Fruit fly (Drosophila melanogaster): Measurements from ENCODE around the gene Argk2.

The Argk2 gene

dm6 chr3L:9064207-9064754 is 17.0 kb downstream of the Argk2 start (continued):
- TF ChIP-seq slp2 (GFP tag; optimal IDR thresholded peaks at IDR 0.05) (no peak), CG32532 (GFP tag; IDR thresholded peaks at IDR 0.05) (no peak), ranshi (GFP tag; IDR thresholded peaks at IDR 0.05) (0 out of 2 replicates have a peak, but pooled peaks have one; percentile 3), croc (GFP tag; conservative IDR thresholded peaks at IDR 0.05) (no peak), Jarid2 (GFP tag; optimal IDR thresholded peaks at IDR 0.05) (no peak), nerfin-2 (GFP tag; IDR thresholded peaks at IDR 0.05; ENCODE audit: partially characterized antibody) (no peak), CG2199 (GFP tag; IDR thresholded peaks at IDR 0.05) (no peak), sna (GFP tag; IDR thresholded peaks at IDR 0.05; ENCODE audit: partially characterized antibody) (no peak), CG10543 (GFP tag; optimal IDR thresholded peaks at IDR 0.05) (no peak), Usf (GFP tag; optimal IDR thresholded peaks at IDR 0.05) (no peak), Tbp (GFP tag; optimal IDR thresholded peaks at IDR 0.05) (no peak), tio (GFP tag; optimal IDR thresholded peaks at IDR 0.05) (no peak), CG6654 (GFP tag; optimal IDR thresholded peaks at IDR 0.05) (peak; percentile 96), CG2889 (GFP tag; IDR thresholded peaks at IDR 0.05) (no peak), dysf (GFP tag; IDR thresholded peaks at IDR 0.05) (no peak), Poxn (GFP tag; IDR thresholded peaks at IDR 0.05) (no peak), cwo (GFP tag; optimal IDR thresholded peaks at IDR 0.05) (no peak), sens-2 (GFP tag; IDR thresholded peaks at IDR 0.05) (no peak), hkb (optimal IDR thresholded peaks at IDR 0.05) (no peak), hkb (GFP tag; IDR thresholded peaks at IDR 0.05) (no peak), CG10431 (GFP tag; optimal IDR thresholded peaks at IDR 0.05) (no peak), CG12942 (GFP tag; optimal IDR thresholded peaks at IDR 0.05) (no peak), CG18476 (GFP tag; optimal IDR thresholded peaks at IDR 0.05) (no peak), CG11560 (tag; IDR thresholded peaks at IDR 0.05) (no peak), kah (GFP tag; optimal IDR thresholded peaks at IDR 0.05) (no peak), Lpt (GFP tag; optimal IDR thresholded peaks at IDR 0.05) (no peak), Pdp1 (GFP tag; optimal IDR thresholded peaks at IDR 0.05) (peak in 1 of 2 experiments; percentile 75), Aef1 (GFP tag; IDR thresholded peaks at IDR 0.05) (no peak), Gug (GFP tag; IDR thresholded peaks at IDR 0.05) (no peak), CG12219 (GFP tag; optimal IDR thresholded peaks at IDR 0.05) (no peak), bab2 (GFP tag; optimal IDR thresholded peaks at IDR 0.05) (no peak), CG17829 (tag; optimal IDR thresholded peaks at IDR 0.05) (no peak), Eip74EF (GFP tag; optimal IDR thresholded peaks at IDR 0.05) (no peak), CG7839 (tag; optimal IDR thresholded peaks at IDR 0.05) (no peak), Fer1 (GFP tag; optimal IDR thresholded peaks at IDR 0.05) (no peak), CG7372 (GFP tag; IDR thresholded peaks at IDR 0.05) (peak; percentile 44; the same call in 1 of the 2 replicates), CG12071 (GFP tag; optimal IDR thresholded peaks at IDR 0.05) (no peak)

- TF ChIP-seq ssp (GFP tag; IDR thresholded peaks at IDR 0.05) (no peak), CG4328 (GFP tag; optimal IDR thresholded peaks at IDR 0.05) (no peak), CG3847 (GFP tag; IDR thresholded peaks at IDR 0.05) (no peak), Bdp1 (GFP tag; optimal IDR thresholded peaks at IDR 0.05) (no peak), CG17568 (GFP tag; optimal IDR thresholded peaks at IDR 0.05) (no peak), gro (GFP tag; optimal IDR thresholded peaks at IDR 0.05) (no peak), nerfin-2 (GFP tag; IDR thresholded peaks at IDR 0.05; ENCODE audit: partially characterized antibody) (no peak), vfl (GFP tag; optimal IDR thresholded peaks at IDR 0.05) (no peak), nau (GFP tag; optimal IDR thresholded peaks at IDR 0.05) (no peak), Oaz (GFP tag; IDR thresholded peaks at IDR 0.05) (no peak), PHDP (tag; optimal IDR thresholded peaks at IDR 0.05) (peak; percentile 18), E2f1 (GFP tag; IDR thresholded peaks at IDR 0.05) (no peak), tna (GFP tag; IDR thresholded peaks at IDR 0.05; ENCODE audit: partially characterized antibody) (no peak), onecut (GFP tag; IDR thresholded peaks at IDR 0.05) (no peak), zfh2 (GFP tag; optimal IDR thresholded peaks at IDR 0.05) (peak; percentile 12), crc (GFP tag; optimal IDR thresholded peaks at IDR 0.05) (no peak)
These were observed 17.9 kb downstream of the Argk2 start for dm6 chr3L:9064976-9065761.
